Worm (Caenorhabditis elegans): ENCODE data around the gene R12C12.5.

DNA sequence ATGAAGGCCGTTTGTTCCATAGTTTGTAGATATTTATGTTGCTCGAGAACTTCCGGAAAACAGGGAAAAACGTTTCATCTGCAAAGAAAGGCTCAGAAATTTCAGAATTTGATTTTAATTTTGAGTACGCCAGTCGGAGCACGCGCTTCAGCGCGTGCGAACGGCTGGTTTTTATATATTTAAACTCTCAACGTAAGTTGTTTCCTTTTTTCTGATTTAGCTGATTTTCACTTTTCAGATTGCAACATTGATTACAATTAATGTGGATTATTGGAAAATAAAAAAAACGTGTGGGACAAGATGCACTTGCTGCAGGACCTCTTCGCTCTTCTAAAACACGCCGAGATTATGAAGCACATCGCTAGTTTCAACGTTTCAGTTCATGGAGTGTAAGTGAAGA, 37.7 kb upstream of the R12C12.5 start, which contains the start of gene F21H12.3:
- no peak for TF ChIP-seq Y53F4B.3 (GFP tag; IDR thresholded peaks at IDR 0.05)
- no peak for TF ChIP-seq mxl-1 (tag; optimal IDR thresholded peaks at IDR 0.05)
- TF ChIP-seq ekl-4 (GFP tag; IDR thresholded peaks at IDR 0.05) = no peak
- no peak for TF ChIP-seq nhr-80 (tag; optimal IDR thresholded peaks at IDR 0.05)

Measured in whole organism, young adult.